Fruit fly (Drosophila melanogaster) ovary, adult (tissue): ENCODE data around the gene dgrn.

Experiments used
- CG17801 ChIP-seq: fragments of 200-800 bp; optimal IDR thresholded peaks from 2 replicates; lab custom pipeline; 2019; ENCODE audit warnings: missing biosample characterization, mild to moderate bottlenecking, missing genetic modification characterization, moderate library complexity; ENCODE audit not compliant: partially characterized antibody

Gene dgrn

dm6 chr3R:5829762-5830161, 5.3 kb downstream of the dgrn start, which contains the start of gene glob3:
Gene glob3, plus strand, starts transcription at chr3R:5830062.
- TF ChIP-seq CG17801 (GFP tag; lab: Kevin White, UChicago), result no peak

DNA sequence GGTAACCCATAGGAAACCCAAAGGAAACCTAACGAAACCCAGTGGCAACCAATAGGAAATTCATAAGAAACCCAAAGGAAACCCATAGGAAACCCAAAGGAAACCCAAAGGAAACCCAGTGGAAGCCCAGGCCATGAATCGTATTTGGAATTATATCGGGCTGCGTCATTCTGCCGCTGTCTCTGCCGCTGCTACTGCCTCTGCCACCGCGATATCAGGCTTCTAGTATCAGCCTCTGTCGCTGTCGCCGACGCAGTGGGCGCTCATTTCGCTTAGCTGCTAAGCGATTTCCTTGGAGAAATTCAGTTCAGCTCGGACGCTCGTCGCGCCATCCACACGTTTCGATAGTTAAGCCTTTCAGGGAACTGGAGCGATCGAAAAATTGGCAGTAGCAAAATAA, 6.9 kb downstream of the dgrn start, which contains the start of gene CG1208:
Gene CG1208, plus strand, starts transcription at position 301 of the 400 bp plus-strand sequence.
- TF ChIP-seq CG17801 (GFP tag; lab: Kevin White, UChicago), result no peak

dm6 chr3R:5832345-5832981, 8.0 kb downstream of the dgrn start:
- TF ChIP-seq CG17801 (GFP tag; lab: Kevin White, UChicago), result no peak

- no peak for TF ChIP-seq CG17801 (GFP tag; lab: Kevin White, UChicago)
These were observed 9.6 kb downstream of the dgrn start for dm6 chr3R:5833948-5834504.

DNA sequence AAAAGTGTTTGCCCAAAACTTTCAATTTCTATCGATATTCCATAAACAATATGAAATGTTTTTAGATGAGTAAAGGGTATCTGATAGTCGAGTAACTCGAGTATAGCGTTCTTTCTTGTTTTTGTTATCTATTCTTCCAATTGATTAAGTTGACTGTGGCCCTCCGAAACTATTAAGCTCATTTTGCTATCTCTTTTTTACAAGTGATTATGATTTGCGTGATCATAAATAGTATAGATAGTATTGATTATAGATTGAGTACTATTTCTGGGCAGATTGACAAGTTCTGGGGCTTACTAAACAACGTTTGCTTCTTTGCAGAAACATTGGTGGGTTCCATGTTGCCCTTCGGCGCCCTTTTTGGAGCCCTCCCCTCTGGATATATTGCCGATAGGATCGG, 12.1 kb downstream of the dgrn start:
- no peak for TF ChIP-seq CG17801 (GFP tag; lab: Kevin White, UChicago)

- no peak for TF ChIP-seq CG17801 (GFP tag; lab: Kevin White, UChicago)
These were observed 14.4 kb downstream of the dgrn start for dm6 chr3R:5838683-5839365.

- no peak for TF ChIP-seq CG17801 (GFP tag; lab: Kevin White, UChicago)
These were observed 16.5 kb downstream of the dgrn start, which contains the start of gene CG1213 for dm6 chr3R:5840870-5841269. Gene CG1213, plus strand, starts transcription at chr3R:5841170.

DNA sequence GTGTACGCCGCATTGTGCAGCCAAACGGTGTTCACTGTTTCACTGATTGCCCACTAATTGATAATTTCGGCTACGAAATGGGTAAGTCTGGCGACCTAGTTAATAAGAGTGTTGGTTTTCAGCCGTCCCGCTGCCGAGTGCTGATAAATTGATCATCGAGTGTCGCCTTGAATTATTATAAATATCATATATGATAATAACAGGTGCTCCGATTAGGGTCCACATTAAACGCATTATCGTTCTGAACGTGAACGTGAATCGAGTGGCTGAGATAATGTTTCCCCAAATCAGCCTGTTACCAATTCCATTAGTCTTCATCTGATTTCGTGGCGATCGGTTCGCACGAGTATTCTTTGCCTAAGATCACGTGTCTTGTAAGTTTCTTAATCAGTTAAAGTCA, 16.9 kb downstream of the dgrn start:
- TF ChIP-seq CG17801 (GFP tag; lab: Kevin White, UChicago), result no peak

- TF ChIP-seq CG17801 (GFP tag; lab: Kevin White, UChicago), result no peak
These were observed 19.1 kb downstream of the dgrn start for dm6 chr3R:5843516-5843915.

DNA sequence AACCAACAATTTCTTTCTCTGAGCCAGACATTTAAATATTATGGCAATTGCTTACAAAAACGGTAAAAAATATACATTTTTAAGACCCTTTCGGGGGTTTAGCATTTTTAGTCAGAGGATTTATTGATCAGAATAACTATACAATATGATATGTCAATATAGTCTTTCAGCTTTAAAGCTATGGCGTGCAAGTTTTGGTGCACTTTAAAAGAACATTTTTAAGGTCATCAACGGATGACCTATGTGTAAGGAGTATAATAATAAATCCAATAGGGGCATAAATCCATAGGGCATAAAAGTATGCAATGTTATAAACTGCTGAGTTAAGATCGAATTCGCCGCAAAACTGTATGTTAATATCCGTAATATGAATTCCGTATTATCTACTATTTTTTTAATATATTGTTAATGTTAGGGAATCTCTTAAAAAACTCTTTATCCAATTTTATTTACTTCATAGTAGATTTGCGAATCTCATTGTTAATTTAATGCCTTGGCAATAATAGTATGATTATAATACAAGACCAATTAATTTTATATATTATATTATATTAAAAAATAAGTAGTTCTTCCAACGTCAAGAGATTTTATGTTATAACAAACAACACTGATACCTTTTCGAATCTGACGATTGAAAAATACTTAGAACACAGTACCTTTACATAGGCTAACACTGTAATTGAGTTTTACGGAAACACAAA, 22.3 kb downstream of the dgrn start, which contains the start of gene CG14676:
Gene CG14676, plus strand, starts transcription at position 651 of the 701 bp plus-strand sequence.
- no peak for TF ChIP-seq CG17801 (GFP tag; lab: Kevin White, UChicago)

dm6 chr3R:5853032-5853431, 28.6 kb downstream of the dgrn start, which contains the start of gene CG34287:
Gene CG34287, plus strand, starts transcription at chr3R:5853332.
- TF ChIP-seq CG17801 (GFP tag; lab: Kevin White, UChicago), result no peak

- TF ChIP-seq CG17801 (GFP tag; lab: Kevin White, UChicago), result peak; percentile 56
These were observed 31.8 kb downstream of the dgrn start, which contains the start of the genes disp and ECSIT for dm6 chr3R:5856215-5856614. Gene disp, minus strand, starts transcription at chr3R:5856311. Gene ECSIT, plus strand, starts transcription at chr3R:5856585.

dm6 chr3R:5860736-5861217, 36.4 kb downstream of the dgrn start:
- TF ChIP-seq CG17801 (GFP tag; lab: Kevin White, UChicago), result no peak

- TF ChIP-seq CG17801 (GFP tag; lab: Kevin White, UChicago), result no peak
These were observed 36.9 kb downstream of the dgrn start for dm6 chr3R:5861218-5861902.
